Fruit fly (Drosophila melanogaster) whole organism, embryonic: Measurements from ENCODE around the gene CG5157.
A peak's percentile ranks its signal among the peaks of the same experiment; 100 is the strongest.

Experiments
- Antp ChIP-seq: fragments of 200-800 bp; sonication (Bioruptor generic); optimal IDR thresholded peaks from 3 replicates; lab custom pipeline; 2016; ENCODE audit warnings: missing biosample characterization, missing genetic modification characterization
- Bdp1 ChIP-seq: fragments of 200-800 bp; sonication (Bioruptor generic); optimal IDR thresholded peaks from 3 replicates; lab custom pipeline; 2016; ENCODE audit warnings: missing biosample characterization, missing genetic modification characterization
- CG10366 ChIP-seq: fragments of 200-800 bp; sonication (Bioruptor generic); IDR thresholded peaks from 2 replicates; pipeline ENCODE4 v1.3.6; 2022; ENCODE audit warnings: missing biosample characterization, missing genetic modification characterization
- CG14441 ChIP-seq: fragments of 200-800 bp; sonication (Bioruptor generic); IDR thresholded peaks from 2 replicates; pipeline ENCODE4 v1.3.6; 2022; ENCODE audit warnings: missing biosample characterization, missing genetic modification characterization
- CG14710 ChIP-seq: fragments of 200-800 bp; sonication (Bioruptor generic); optimal IDR thresholded peaks from 3 replicates; lab custom pipeline; 2019; ENCODE audit warnings: missing biosample characterization, mild to moderate bottlenecking, missing genetic modification characterization, moderate library complexity
- CG1529 ChIP-seq: fragments of 200-800 bp; sonication (Bioruptor generic); optimal IDR thresholded peaks from 3 replicates; lab custom pipeline; 2018; ENCODE audit warnings: missing biosample characterization, missing genetic modification characterization
- CG15696 ChIP-seq: fragments of 200-800 bp; sonication (Bioruptor generic); optimal IDR thresholded peaks from 2 replicates; lab custom pipeline; 2019; ENCODE audit warnings: missing biosample characterization, mild to moderate bottlenecking, missing genetic modification characterization, moderate library complexity
- CG1602 ChIP-seq: fragments of 200-800 bp; sonication (Bioruptor generic); optimal IDR thresholded peaks from 3 replicates; lab custom pipeline; 2016; ENCODE audit warnings: missing biosample characterization, missing genetic modification characterization
- CG17612 ChIP-seq: fragments of 200-800 bp; sonication (Bioruptor generic); IDR thresholded peaks from 2 replicates; pipeline ENCODE4 v1.3.6; 2022; ENCODE audit warnings: missing biosample characterization, missing genetic modification characterization
- CG2120 ChIP-seq: fragments of 200-800 bp; sonication (Bioruptor generic); optimal IDR thresholded peaks from 3 replicates; lab custom pipeline; 2016; ENCODE audit warnings: missing biosample characterization, missing genetic modification characterization
- CG3995 ChIP-seq: fragments of 200-800 bp; sonication (Bioruptor generic); optimal IDR thresholded peaks from 3 replicates; lab custom pipeline; 2016; ENCODE audit warnings: missing biosample characterization, missing genetic modification characterization
- CG42726 ChIP-seq: fragments of 200-800 bp; sonication (Bioruptor generic); IDR thresholded peaks from 2 replicates; pipeline ENCODE4 v1.3.6; 2022; ENCODE audit warnings: missing biosample characterization, missing genetic modification characterization; ENCODE audit not compliant: partially characterized antibody
- CG4617 ChIP-seq: fragments of 200-800 bp; sonication (Bioruptor generic); optimal IDR thresholded peaks from 3 replicates; lab custom pipeline; 2016; ENCODE audit warnings: missing biosample characterization, missing genetic modification characterization, borderline replicate concordance
- CG6175 ChIP-seq: fragments of 200-800 bp; sonication (Bioruptor generic); IDR thresholded peaks from 3 replicates; pipeline ENCODE4 v1.3.6; 2022; ENCODE audit warnings: missing biosample characterization, missing genetic modification characterization
- CG7839 ChIP-seq: fragments of 200-800 bp; sonication (Bioruptor generic); optimal IDR thresholded peaks from 3 replicates; lab custom pipeline; 2018; ENCODE audit warnings: missing biosample characterization, mild to moderate bottlenecking, missing genetic modification characterization, moderate library complexity
- CG7987 ChIP-seq: fragments of 200-800 bp; sonication (Bioruptor generic); optimal IDR thresholded peaks from 2 replicates; lab custom pipeline; 2018; ENCODE audit warnings: missing biosample characterization, mild to moderate bottlenecking, missing genetic modification characterization, moderate library complexity
- CG8765 ChIP-seq: fragments of 200-800 bp; sonication (Bioruptor generic); IDR thresholded peaks from 2 replicates; pipeline ENCODE4 v1.3.6; 2022; ENCODE audit warnings: missing biosample characterization, missing genetic modification characterization
- CoRest ChIP-seq: fragments of 200-800 bp; sonication (Bioruptor generic); optimal IDR thresholded peaks from 3 replicates; lab custom pipeline; 2018; ENCODE audit warnings: missing biosample characterization, mild to moderate bottlenecking, missing genetic modification characterization, moderate library complexity
- ERR ChIP-seq: fragments of 200-800 bp; sonication (Bioruptor generic); optimal IDR thresholded peaks from 2 replicates; lab custom pipeline; 2016; ENCODE audit warnings: missing biosample characterization, missing genetic modification characterization
- Elba2 ChIP-seq: fragments of 200-800 bp; sonication (Bioruptor generic); optimal IDR thresholded peaks from 3 replicates; lab custom pipeline; 2016; ENCODE audit warnings: missing biosample characterization, missing genetic modification characterization
- Fer3 ChIP-seq: fragments of 200-800 bp; sonication (Bioruptor generic); optimal IDR thresholded peaks from 2 replicates; lab custom pipeline; 2018; ENCODE audit warnings: missing biosample characterization, mild to moderate bottlenecking, missing genetic modification characterization, moderate library complexity
- HmgD ChIP-seq: fragments of 200-800 bp; sonication (Bioruptor generic); optimal IDR thresholded peaks from 3 replicates; lab custom pipeline; 2016; ENCODE audit warnings: missing biosample characterization, missing genetic modification characterization
- Hr51 ChIP-seq, 2 experiments: fragments of 200-800 bp; sonication (Bioruptor generic); optimal IDR thresholded peaks; 2 replicates in 1 of 2; 3 replicates in 1 of 2; lab custom pipeline; 2016 to 2018; ENCODE audit warnings: missing biosample characterization in 2 of 2, missing genetic modification characterization in 2 of 2, mild to moderate bottlenecking in 1 of 2, moderate library complexity in 1 of 2
- Lpt ChIP-seq: fragments of >200 bp; optimal IDR thresholded peaks from 2 replicates; lab custom pipeline; 2018; ENCODE audit warnings: missing biosample characterization, missing genetic modification characterization
- Oaz ChIP-seq: fragments of 200-800 bp; sonication (Bioruptor generic); IDR thresholded peaks from 2 replicates; pipeline ENCODE4 v1.3.6; 2022; ENCODE audit warnings: missing biosample characterization, missing genetic modification characterization
- Rfx ChIP-seq: fragments of 200-800 bp; sonication (Bioruptor generic); IDR thresholded peaks from 2 replicates; pipeline ENCODE4 v1.3.6; 2022; ENCODE audit warnings: missing biosample characterization, missing genetic modification characterization
- Sin3A ChIP-seq: fragments of >200 bp; optimal IDR thresholded peaks from 2 replicates; lab custom pipeline; 2018
- Spps ChIP-seq: fragments of 200-800 bp; sonication (Bioruptor generic); optimal IDR thresholded peaks from 2 replicates; lab custom pipeline; 2018; ENCODE audit warnings: missing biosample characterization, mild to moderate bottlenecking, missing genetic modification characterization
- ab ChIP-seq: fragments of 200-800 bp; sonication (Bioruptor generic); optimal IDR thresholded peaks from 2 replicates; lab custom pipeline; 2016; ENCODE audit warnings: missing biosample characterization, missing genetic modification characterization
- ase ChIP-seq: fragments of 200-800 bp; sonication (Bioruptor generic); IDR thresholded peaks from 3 replicates; pipeline ENCODE4 v1.3.6; 2022; ENCODE audit warnings: missing biosample characterization, missing genetic modification characterization
- az2 ChIP-seq: fragments of 200-800 bp; sonication (Bioruptor generic); optimal IDR thresholded peaks from 3 replicates; lab custom pipeline; 2016; ENCODE audit warnings: missing biosample characterization, missing genetic modification characterization
- chinmo ChIP-seq: fragments of 200-800 bp; sonication (Bioruptor generic); IDR thresholded peaks from 4 replicates; pipeline ENCODE4 v1.3.6; 2022; ENCODE audit warnings: missing biosample characterization, missing genetic modification characterization; ENCODE audit not compliant: partially characterized antibody
- dati ChIP-seq: fragments of 200-800 bp; sonication (Bioruptor generic); IDR thresholded peaks from 2 replicates; pipeline ENCODE4 v1.3.6; 2022; ENCODE audit warnings: missing biosample characterization, missing genetic modification characterization
- dimm ChIP-seq: fragments of 200-800 bp; sonication (Bioruptor generic); IDR thresholded peaks from 2 replicates; pipeline ENCODE4 v1.3.6; 2022; ENCODE audit warnings: missing biosample characterization, missing genetic modification characterization
- dysf ChIP-seq: fragments of 200-800 bp; sonication (Bioruptor generic); IDR thresholded peaks from 3 replicates; pipeline ENCODE4 v1.3.6; 2022; ENCODE audit warnings: missing biosample characterization, missing genetic modification characterization
- exex ChIP-seq: fragments of 200-800 bp; sonication (Bioruptor generic); optimal IDR thresholded peaks from 4 replicates; lab custom pipeline; 2018; ENCODE audit warnings: missing biosample characterization, mild to moderate bottlenecking, missing genetic modification characterization, moderate library complexity
- fd102C ChIP-seq: fragments of 200-800 bp; sonication (Bioruptor generic); optimal IDR thresholded peaks from 2 replicates; lab custom pipeline; 2018; ENCODE audit warnings: missing biosample characterization, mild to moderate bottlenecking, missing genetic modification characterization, moderate library complexity
- fu2 ChIP-seq: fragments of 200-800 bp; sonication (Bioruptor generic); optimal IDR thresholded peaks from 2 replicates; lab custom pipeline; 2016; ENCODE audit warnings: missing biosample characterization, missing genetic modification characterization
- gem ChIP-seq: fragments of 200-800 bp; sonication (Bioruptor generic); optimal IDR thresholded peaks from 2 replicates; lab custom pipeline; 2019; ENCODE audit warnings: missing biosample characterization, mild to moderate bottlenecking, missing genetic modification characterization, moderate library complexity
- jing ChIP-seq: fragments of 200-800 bp; sonication (Bioruptor generic); optimal IDR thresholded peaks from 2 replicates; lab custom pipeline; 2018; ENCODE audit warnings: missing biosample characterization, mild to moderate bottlenecking, missing genetic modification characterization
- kay ChIP-seq: fragments of 200-800 bp; sonication (Bioruptor generic); optimal IDR thresholded peaks from 2 replicates; lab custom pipeline; 2016; ENCODE audit warnings: missing biosample characterization, missing genetic modification characterization
- mam ChIP-seq: fragments of 200-800 bp; sonication (Bioruptor generic); optimal IDR thresholded peaks from 3 replicates; lab custom pipeline; 2016; ENCODE audit warnings: missing biosample characterization, missing genetic modification characterization
- mirr ChIP-seq: fragments of 200-800 bp; sonication (Bioruptor generic); optimal IDR thresholded peaks from 3 replicates; lab custom pipeline; 2018; ENCODE audit warnings: missing biosample characterization, mild to moderate bottlenecking, missing genetic modification characterization
- nerfin-2 ChIP-seq: fragments of 200-800 bp; sonication (Bioruptor generic); IDR thresholded peaks from 2 replicates; pipeline ENCODE4 v1.3.6; 2022; ENCODE audit warnings: missing biosample characterization, missing genetic modification characterization; ENCODE audit not compliant: partially characterized antibody
- nmo ChIP-seq: fragments of 200-800 bp; sonication (Bioruptor generic); optimal IDR thresholded peaks from 2 replicates; lab custom pipeline; 2018; ENCODE audit warnings: missing biosample characterization, mild to moderate bottlenecking, missing genetic modification characterization, moderate library complexity
- onecut ChIP-seq: fragments of 200-800 bp; sonication (Bioruptor generic); IDR thresholded peaks from 2 replicates; pipeline ENCODE4 v1.3.6; 2022; ENCODE audit warnings: missing biosample characterization, missing genetic modification characterization
- salm ChIP-seq: fragments of 200-800 bp; sonication (Bioruptor generic); optimal IDR thresholded peaks from 2 replicates; lab custom pipeline; 2018; ENCODE audit warnings: missing biosample characterization, mild to moderate bottlenecking, missing genetic modification characterization
- sens ChIP-seq: fragments of 200-800 bp; sonication (Bioruptor generic); peaks from one replicate; lab custom pipeline; 2016; ENCODE audit warnings: missing biosample characterization, missing genetic modification characterization
- tin ChIP-seq: fragments of 200-800 bp; sonication (Bioruptor generic); optimal IDR thresholded peaks from 3 replicates; lab custom pipeline; 2016; ENCODE audit warnings: missing biosample characterization, missing genetic modification characterization
- tna ChIP-seq: fragments of 200-800 bp; sonication (Bioruptor generic); IDR thresholded peaks from 2 replicates; pipeline ENCODE4 v1.3.6; 2022; ENCODE audit warnings: missing biosample characterization, missing genetic modification characterization; ENCODE audit not compliant: partially characterized antibody
- vvl ChIP-seq: fragments of 200-800 bp; sonication (Bioruptor generic); IDR thresholded peaks from 2 replicates; pipeline ENCODE4 v1.3.6; 2022; ENCODE audit warnings: missing biosample characterization, missing genetic modification characterization

Gene CG5157

DNA sequence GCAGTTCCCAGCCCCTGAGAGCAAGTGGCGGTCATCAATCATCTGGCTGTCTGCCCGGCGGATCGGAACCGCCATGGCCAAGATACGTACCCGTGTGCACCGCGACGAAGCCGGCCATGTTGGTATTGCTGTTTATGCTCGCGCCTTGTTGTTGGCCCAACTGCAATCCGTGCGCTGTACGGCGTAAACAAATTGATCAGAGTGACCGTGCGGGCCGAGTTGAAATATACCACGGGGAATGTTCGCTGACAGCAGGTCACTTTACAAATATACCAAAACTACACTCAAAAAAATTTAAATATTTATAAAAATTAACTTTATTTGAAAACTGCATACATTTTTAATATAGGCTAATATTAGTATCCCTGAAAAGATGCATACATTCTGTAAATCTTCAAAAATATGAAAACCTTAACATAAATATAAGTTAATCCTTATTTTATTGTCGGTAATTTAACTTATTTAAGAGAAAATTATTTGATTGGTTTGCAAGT is 50.3 kb downstream of the CG5157 start, which contains the start of gene Tasp1 (continued):
- TF ChIP-seq vvl: peak; percentile 86
- TF ChIP-seq ERR (GFP tag; lab: Kevin White, UChicago): no peak
- no peak; the same call in 1 of the 2 replicates for TF ChIP-seq CG42726 (GFP tag; lab: Robert Waterston, UW)
- peak; percentile 68 for TF ChIP-seq CG14710 (tag; lab: Kevin White, UChicago)
- TF ChIP-seq CG1529 (GFP tag; lab: Kevin White, UChicago): no peak
- no peak for TF ChIP-seq CG17612 (GFP tag; lab: Robert Waterston, UW)
- TF ChIP-seq tna: no peak
- TF ChIP-seq Lpt: no peak
- TF ChIP-seq CoRest (tag; lab: Kevin White, UChicago): peak; percentile 82
- 0 out of 4 replicates have a peak, but pooled peaks have one; percentile 31 for TF ChIP-seq chinmo
- TF ChIP-seq Bdp1: peak; percentile 20
- no peak for TF ChIP-seq exex
- peak; percentile 46; the same call in 1 of the 3 replicates for TF ChIP-seq ase (GFP tag; lab: Robert Waterston, UW)
- TF ChIP-seq dimm (GFP tag; lab: Robert Waterston, UW): no peak
- peak; percentile 79 for TF ChIP-seq Rfx (GFP tag; lab: Robert Waterston, UW)
- TF ChIP-seq Elba2 (GFP tag; lab: Kevin White, UChicago): no peak
- TF ChIP-seq CG1602 (GFP tag; lab: Kevin White, UChicago): peak; percentile 55
- no peak for TF ChIP-seq CG8765
- no peak for TF ChIP-seq Fer3 (tag; lab: Kevin White, UChicago)
- no peak for TF ChIP-seq jing (GFP tag; lab: Kevin White, UChicago)
- peak; percentile 39 for TF ChIP-seq salm
- TF ChIP-seq CG15696 (tag; lab: Kevin White, UChicago): peak; percentile 58
- peak in 1 of 2 experiments; percentile 4 for TF ChIP-seq Hr51 (GFP tag; optimal IDR thresholded peaks at IDR 0.05; lab: Kevin White, UChicago)
- TF ChIP-seq CG14441 (GFP tag; lab: Robert Waterston, UW): no peak
- TF ChIP-seq mirr (GFP tag; lab: Kevin White, UChicago): no peak
- peak; percentile 51; the same call in 1 of the 2 replicates for TF ChIP-seq Oaz (GFP tag; lab: Robert Waterston, UW)
- peak; percentile 77; the same call in 1 of the 3 replicates for TF ChIP-seq dysf (GFP tag; lab: Robert Waterston, UW)
- TF ChIP-seq tin (GFP tag; lab: Kevin White, UChicago): peak; percentile 43
- TF ChIP-seq Antp: no peak
- no peak for TF ChIP-seq HmgD (GFP tag; lab: Kevin White, UChicago)
- no peak for TF ChIP-seq ab
- TF ChIP-seq dati (GFP tag; lab: Robert Waterston, UW): no peak
- peak; percentile 16 for TF ChIP-seq Spps
- peak; percentile 2 for TF ChIP-seq kay (GFP tag; lab: Kevin White, UChicago)
- TF ChIP-seq mam (GFP tag; lab: Kevin White, UChicago): no peak
- no peak for TF ChIP-seq fu2 (GFP tag; lab: Kevin White, UChicago)
- peak; percentile 75 for TF ChIP-seq CG4617
- TF ChIP-seq Sin3A (lab: Kevin White, UChicago): no peak
- no peak for TF ChIP-seq nerfin-2 (GFP tag; lab: Robert Waterston, UW)
- TF ChIP-seq gem (tag; lab: Kevin White, UChicago): no peak
- peak; percentile 38; the same call in 1 of the 2 replicates for TF ChIP-seq CG10366 (GFP tag; lab: Robert Waterston, UW)
- no peak for TF ChIP-seq CG3995 (GFP tag; lab: Kevin White, UChicago)
- TF ChIP-seq CG7987 (GFP tag; lab: Kevin White, UChicago): no peak
- TF ChIP-seq CG6175 (GFP tag; lab: Robert Waterston, UW): no peak
- TF ChIP-seq fd102C: no peak
- TF ChIP-seq az2 (GFP tag; lab: Kevin White, UChicago): peak; percentile 58
- TF ChIP-seq CG2120 (GFP tag; lab: Kevin White, UChicago): peak; percentile 60
- peak; percentile 55 for TF ChIP-seq sens (GFP tag; lab: Kevin White, UChicago)
- peak; percentile 81 for TF ChIP-seq nmo (GFP tag; lab: Kevin White, UChicago)
- TF ChIP-seq CG7839 (tag; lab: Kevin White, UChicago): peak; percentile 80
- peak; percentile 54 for TF ChIP-seq onecut (GFP tag; lab: Robert Waterston, UW)
